Fruit fly (Drosophila melanogaster) whole organism, wandering third instar larva: ENCODE results near the gene spen.

Experiments
- Abd-B ChIP-seq: fragments of >200 bp; optimal IDR thresholded peaks from 2 replicates; lab custom pipeline; 2017; ENCODE audit warnings: missing biosample characterization, missing genetic modification characterization
- Dfd ChIP-seq: fragments of >200 bp; optimal IDR thresholded peaks from 2 replicates; lab custom pipeline; 2017; ENCODE audit warnings: missing biosample characterization, missing genetic modification characterization
- HLH106 ChIP-seq: fragments of 200-800 bp; optimal IDR thresholded peaks from 3 replicates; lab custom pipeline; 2019; ENCODE audit warnings: missing biosample characterization, mild to moderate bottlenecking, missing genetic modification characterization, moderate library complexity
- Hr78 ChIP-seq: fragments of >200 bp; optimal IDR thresholded peaks from 2 replicates; lab custom pipeline; 2017; ENCODE audit warnings: missing biosample characterization, missing genetic modification characterization
- Hr83 ChIP-seq: fragments of 200-300 bp; sonication (Bioruptor generic); optimal IDR thresholded peaks from 2 replicates; lab custom pipeline; 2016; ENCODE audit warnings: missing biosample characterization, mild to moderate bottlenecking, missing genetic modification characterization, moderate library complexity; ENCODE audit not compliant: poor library complexity, severe bottlenecking
- dsf ChIP-seq: sonication (Bioruptor generic); optimal IDR thresholded peaks from 2 replicates; lab custom pipeline; 2016; ENCODE audit warnings: missing biosample characterization, missing genetic modification characterization, borderline replicate concordance
- ey ChIP-seq: fragments of 200-800 bp; sonication (Bioruptor generic); optimal IDR thresholded peaks from 2 replicates; lab custom pipeline; 2016; ENCODE audit warnings: missing biosample characterization, missing genetic modification characterization
- h ChIP-seq: fragments of 200-800 bp; sonication (Bioruptor generic); optimal IDR thresholded peaks from 3 replicates; lab custom pipeline; 2016; ENCODE audit warnings: missing biosample characterization, mild to moderate bottlenecking, missing genetic modification characterization
- lola ChIP-seq: fragments of >200 bp; optimal IDR thresholded peaks from 2 replicates; lab custom pipeline; 2017; ENCODE audit warnings: missing biosample characterization, missing genetic modification characterization
- pan ChIP-seq: fragments of >200 bp; optimal IDR thresholded peaks from 2 replicates; lab custom pipeline; 2017
- psq ChIP-seq: fragments of 200-800 bp; sonication (Bioruptor generic); optimal IDR thresholded peaks from 3 replicates; lab custom pipeline; 2017; ENCODE audit warnings: missing biosample characterization, mild to moderate bottlenecking, missing genetic modification characterization, moderate library complexity
- usp ChIP-seq: fragments of >200 bp; optimal IDR thresholded peaks from 2 replicates; lab custom pipeline; 2017; ENCODE audit warnings: missing biosample characterization, missing genetic modification characterization
- woc ChIP-seq: sonication (Bioruptor generic); optimal IDR thresholded peaks from 2 replicates; lab custom pipeline; 2016; ENCODE audit warnings: missing biosample characterization, mild to moderate bottlenecking, missing genetic modification characterization

DNA sequence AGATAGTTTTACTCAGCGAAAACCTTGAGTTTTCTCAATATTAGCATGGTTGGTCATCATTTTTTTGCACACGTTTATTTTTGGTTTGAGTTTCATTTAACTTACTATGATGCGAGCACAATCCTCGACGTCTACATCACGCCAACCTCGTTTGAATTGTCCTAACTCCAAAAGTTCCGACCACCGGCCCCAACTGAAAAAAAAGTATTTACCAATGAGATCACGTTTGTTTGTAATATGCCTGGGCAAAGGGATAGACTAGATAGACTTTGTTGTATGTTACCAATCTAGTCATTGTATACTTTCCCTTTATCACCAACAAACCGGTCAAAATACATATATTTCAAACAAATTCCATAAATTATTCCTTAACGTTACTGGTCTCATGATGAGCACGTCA lies 73.4 kb downstream of the spen start, which contains the start of gene CG13693:
- TF ChIP-seq psq (GFP tag; lab: Kevin White, UChicago) = no peak
- TF ChIP-seq Hr83 (GFP tag; lab: Kevin White, UChicago) = no peak
- no peak for TF ChIP-seq dsf (GFP tag; lab: Kevin White, UChicago)
- TF ChIP-seq usp (GFP tag; lab: Kevin White, UChicago) = no peak
- TF ChIP-seq Abd-B = no peak
- TF ChIP-seq woc (GFP tag; lab: Kevin White, UChicago) = no peak
- TF ChIP-seq h = no peak
- no peak for TF ChIP-seq HLH106
- no peak for TF ChIP-seq ey (GFP tag; lab: Kevin White, UChicago)
- no peak for TF ChIP-seq lola
- TF ChIP-seq Dfd = no peak
- TF ChIP-seq pan (lab: Kevin White, UChicago) = no peak
- no peak for TF ChIP-seq Hr78 (GFP tag; lab: Kevin White, UChicago)
